Worm (Caenorhabditis elegans): Measurements from ENCODE around the gene art-1.

The art-1 gene

ce11 chrII:6974011-6974410 is 2.0 kb upstream of the art-1 start (continued):
- TF ChIP-seq nhr-12 (tag; optimal IDR thresholded peaks at IDR 0.05) (no peak), lin-32 (GFP tag; optimal IDR thresholded peaks at IDR 0.05) (no peak), elt-3 (tag; optimal IDR thresholded peaks at IDR 0.05) (no peak)

ce11 chrII:6973501-6973900 is 1.5 kb upstream of the art-1 start, which contains the start of gene sod-1:
Gene sod-1, minus strand, starts transcription at chrII:6973887.
- TF ChIP-seq lin-32 (GFP tag; optimal IDR thresholded peaks at IDR 0.05) (no peak), elt-3 (tag; optimal IDR thresholded peaks at IDR 0.05) (no peak), blmp-1 (tag; optimal IDR thresholded peaks at IDR 0.05) (no peak), unc-39 (tag; optimal IDR thresholded peaks at IDR 0.05) (no peak), mab-5 (tag; optimal IDR thresholded peaks at IDR 0.05) (no peak), sptf-1 (tag; optimal IDR thresholded peaks at IDR 0.05) (no peak), unc-62 (GFP tag; optimal IDR thresholded peaks at IDR 0.05) (no peak), flh-1 (GFP tag; optimal IDR thresholded peaks at IDR 0.05) (no peak), snpc-4 (tag; optimal IDR thresholded peaks at IDR 0.05) (no peak), pha-4 (tag; optimal IDR thresholded peaks at IDR 0.05) (no peak), elt-1 (tag; optimal IDR thresholded peaks at IDR 0.05; ENCODE audit: borderline replicate concordance, insufficient read depth) (no peak), ces-1 (GFP tag; optimal IDR thresholded peaks at IDR 0.05) (no peak), tbx-8 (GFP tag; optimal IDR thresholded peaks at IDR 0.05) (no peak), drap-1 (GFP tag; optimal IDR thresholded peaks at IDR 0.05) (no peak), hlh-1 (tag; optimal IDR thresholded peaks at IDR 0.05) (no peak), ceh-39 (tag; optimal IDR thresholded peaks at IDR 0.05) (no peak), ztf-11 (tag; optimal IDR thresholded peaks at IDR 0.05) (no peak)

ce11 chrII:6970515-6970914 is 1.5 kb downstream of the art-1 start, which contains the start of gene C15F1.5:
Gene C15F1.5, minus strand, starts transcription at chrII:6970615.
- no peak for TF ChIP-seq mls-2 (tag; optimal IDR thresholded peaks at IDR 0.05)
- TF ChIP-seq lin-32 (GFP tag; optimal IDR thresholded peaks at IDR 0.05) = no peak
- TF ChIP-seq ztf-11 (tag; optimal IDR thresholded peaks at IDR 0.05) = no peak
- TF ChIP-seq pha-4 (tag; optimal IDR thresholded peaks at IDR 0.05) = no peak
- no peak for TF ChIP-seq nhr-237 (tag; optimal IDR thresholded peaks at IDR 0.05)
- TF ChIP-seq blmp-1 (tag; optimal IDR thresholded peaks at IDR 0.05) = no peak
- TF ChIP-seq ceh-39 (tag; optimal IDR thresholded peaks at IDR 0.05) = no peak
- TF ChIP-seq sptf-1 (tag; optimal IDR thresholded peaks at IDR 0.05) = no peak
- TF ChIP-seq lsy-2 (tag; optimal IDR thresholded peaks at IDR 0.05) = no peak
- TF ChIP-seq drap-1 (GFP tag; optimal IDR thresholded peaks at IDR 0.05) = no peak
- no peak for TF ChIP-seq nhr-28 (tag; optimal IDR thresholded peaks at IDR 0.05)
- TF ChIP-seq snpc-4 (tag; optimal IDR thresholded peaks at IDR 0.05) = no peak
- no peak for TF ChIP-seq hlh-1 (tag; optimal IDR thresholded peaks at IDR 0.05)
- no peak for TF ChIP-seq unc-62 (GFP tag; optimal IDR thresholded peaks at IDR 0.05)
- no peak for TF ChIP-seq flh-1 (GFP tag; optimal IDR thresholded peaks at IDR 0.05)
- TF ChIP-seq ces-1 (GFP tag; optimal IDR thresholded peaks at IDR 0.05) = no peak

ce11 chrII:6968191-6968675 is 3.8 kb downstream of the art-1 start:
- TF ChIP-seq lin-32 (GFP tag; optimal IDR thresholded peaks at IDR 0.05) = peak; percentile 42
- TF ChIP-seq nhr-28 (tag; optimal IDR thresholded peaks at IDR 0.05) = no peak
- TF ChIP-seq sem-2 (GFP tag; optimal IDR thresholded peaks at IDR 0.05) = peak; percentile 55
- TF ChIP-seq elt-1 (tag; optimal IDR thresholded peaks at IDR 0.05; ENCODE audit: borderline replicate concordance, insufficient read depth) = no peak
- no peak for TF ChIP-seq ztf-11 (tag; optimal IDR thresholded peaks at IDR 0.05)
- peak; percentile 66 for TF ChIP-seq ham-2 (GFP tag; optimal IDR thresholded peaks at IDR 0.05)
- peak; percentile 63 for TF ChIP-seq drap-1 (GFP tag; optimal IDR thresholded peaks at IDR 0.05)
- TF ChIP-seq elt-3 (tag; optimal IDR thresholded peaks at IDR 0.05) = no peak
- TF ChIP-seq M03D4.4 (tag; optimal IDR thresholded peaks at IDR 0.05) = peak; percentile 65
- TF ChIP-seq nhr-76 (tag; optimal IDR thresholded peaks at IDR 0.05) = no peak
- TF ChIP-seq flh-1 (GFP tag; optimal IDR thresholded peaks at IDR 0.05) = peak; percentile 27
- no peak for TF ChIP-seq mab-5 (tag; optimal IDR thresholded peaks at IDR 0.05)
- no peak for TF ChIP-seq nhr-2 (tag; optimal IDR thresholded peaks at IDR 0.05)
- peak; percentile 69 for TF ChIP-seq ceh-39 (tag; optimal IDR thresholded peaks at IDR 0.05)
- TF ChIP-seq blmp-1 (tag; optimal IDR thresholded peaks at IDR 0.05) = no peak
- TF ChIP-seq unc-39 (tag; optimal IDR thresholded peaks at IDR 0.05) = no peak
- TF ChIP-seq cnd-1 (tag; optimal IDR thresholded peaks at IDR 0.05) = peak; percentile 82
- TF ChIP-seq hlh-1 (tag; optimal IDR thresholded peaks at IDR 0.05) = peak; percentile 46
- peak; percentile 5 for TF ChIP-seq unc-62 (GFP tag; optimal IDR thresholded peaks at IDR 0.05)
- TF ChIP-seq zip-8 (tag; optimal IDR thresholded peaks at IDR 0.05) = no peak
- TF ChIP-seq sptf-1 (tag; optimal IDR thresholded peaks at IDR 0.05) = peak; percentile 65
- peak; percentile 31 for TF ChIP-seq mls-2 (tag; optimal IDR thresholded peaks at IDR 0.05)
- no peak for TF ChIP-seq nhr-237 (tag; optimal IDR thresholded peaks at IDR 0.05)
- TF ChIP-seq lin-13 (tag; optimal IDR thresholded peaks at IDR 0.05) = peak; percentile 72
- peak; percentile 6 for TF ChIP-seq mep-1 (tag; optimal IDR thresholded peaks at IDR 0.05)
- peak; percentile 43 for TF ChIP-seq tbx-8 (GFP tag; optimal IDR thresholded peaks at IDR 0.05)
- peak; percentile 53 for TF ChIP-seq unc-120 (tag; optimal IDR thresholded peaks at IDR 0.05; ENCODE audit: poor library complexity, severe bottlenecking)
- TF ChIP-seq ces-1 (GFP tag; optimal IDR thresholded peaks at IDR 0.05) = peak; percentile 2
- peak; percentile 22 for TF ChIP-seq lsy-2 (tag; optimal IDR thresholded peaks at IDR 0.05)
- TF ChIP-seq pha-4 (tag; optimal IDR thresholded peaks at IDR 0.05) = peak; percentile 39
- no peak for TF ChIP-seq bed-3 (GFP tag; optimal IDR thresholded peaks at IDR 0.05)
- TF ChIP-seq snpc-4 (tag; optimal IDR thresholded peaks at IDR 0.05) = no peak
- TF ChIP-seq ceh-43 (GFP tag; optimal IDR thresholded peaks at IDR 0.05) = no peak
- TF ChIP-seq ceh-83 (GFP tag; optimal IDR thresholded peaks at IDR 0.05) = peak; percentile 80
- TF ChIP-seq nhr-12 (tag; optimal IDR thresholded peaks at IDR 0.05) = no peak
